Worm (Caenorhabditis elegans) whole organism, L4 larva: ENCODE measurements around the gene ctsa-1.2.
A peak's percentile ranks its signal among the peaks of the same experiment; 100 is the strongest.

Experiments used
- D1046.2 ChIP-seq: fragments of 200-800 bp; sonication (Bioruptor generic); IDR thresholded peaks from 2 replicates; pipeline ENCODE4 v1.3.6; 2022; ENCODE audit warnings: missing genetic modification characterization, missing compliant biosample characterization
- F10B5.3 ChIP-seq: sonication (generic microtip); optimal IDR thresholded peaks from 2 replicates; lab custom pipeline; 2016; ENCODE audit warnings: mild to moderate bottlenecking, missing genetic modification characterization, missing compliant biosample characterization
- F26F4.8 ChIP-seq: fragments of 200-800 bp; sonication (Bioruptor generic); conservative IDR thresholded peaks from 2 replicates; pipeline ENCODE4 v1.3.6; 2022; ENCODE audit warnings: missing genetic modification characterization, missing compliant biosample characterization
- F49E8.2 ChIP-seq: sonication (generic microtip); optimal IDR thresholded peaks from 2 replicates; lab custom pipeline; 2016; ENCODE audit warnings: missing compliant biosample characterization, mild to moderate bottlenecking, missing genetic modification characterization, borderline replicate concordance
- T20F7.1 ChIP-seq: fragments of 200-800 bp; sonication (Bioruptor generic); optimal IDR thresholded peaks from 2 replicates; lab custom pipeline; 2018; ENCODE audit warnings: mild to moderate bottlenecking, missing genetic modification characterization, missing compliant biosample characterization
- Y48G9A.11 ChIP-seq: fragments of 200-800 bp; sonication (Bioruptor generic); IDR thresholded peaks from 2 replicates; pipeline ENCODE4 v1.3.6; 2022; ENCODE audit warnings: missing genetic modification reagents, missing genetic modification characterization, missing compliant biosample characterization
- Y75B8A.6 ChIP-seq: fragments of 200-800 bp; sonication (Bioruptor generic); IDR thresholded peaks from 2 replicates; pipeline ENCODE4 v1.3.6; 2022; ENCODE audit warnings: missing genetic modification reagents, missing genetic modification characterization, missing compliant biosample characterization
- aha-1 ChIP-seq: fragments of 150-350 bp; peaks from one replicate; lab custom pipeline; 2014; ENCODE audit warnings: missing biosample characterization, missing genetic modification characterization
- ama-1 ChIP-seq: fragments of 150-350 bp; optimal IDR thresholded peaks from 2 replicates; lab custom pipeline; 2014; ENCODE audit warnings: inconsistent platforms, mixed read lengths
- attf-4 ChIP-seq: sonication (generic microtip); optimal IDR thresholded peaks from 3 replicates; lab custom pipeline; 2017; ENCODE audit warnings: missing biosample characterization, missing genetic modification characterization
- ceh-20 ChIP-seq: fragments of 200-800 bp; sonication (Bioruptor generic); IDR thresholded peaks from 2 replicates; pipeline ENCODE4 v1.3.6; 2022; ENCODE audit warnings: missing genetic modification reagents, missing genetic modification characterization, missing compliant biosample characterization
- ceh-44 ChIP-seq: fragments of 200-800 bp; sonication (Bioruptor generic); IDR thresholded peaks from 2 replicates; pipeline ENCODE4 v1.3.6; 2022; ENCODE audit warnings: missing genetic modification reagents, missing genetic modification characterization, missing compliant biosample characterization
- ctbp-1 ChIP-seq: fragments of 200-800 bp; sonication (Bioruptor generic); IDR thresholded peaks from 2 replicates; pipeline ENCODE4 v1.3.6; 2022; ENCODE audit warnings: missing genetic modification reagents, missing genetic modification characterization, missing compliant biosample characterization
- dmd-9 ChIP-seq: fragments of 200-800 bp; sonication (Bioruptor generic); IDR thresholded peaks from 2 replicates; pipeline ENCODE4 v1.3.6; 2022; ENCODE audit warnings: missing genetic modification reagents, missing genetic modification characterization, missing compliant biosample characterization
- dpl-1 ChIP-seq: fragments of 150-350 bp; optimal IDR thresholded peaks from 2 replicates; lab custom pipeline; 2014; ENCODE audit warnings: missing biosample characterization, missing genetic modification reagents, missing genetic modification characterization
- dve-1 ChIP-seq: sonication (generic microtip); optimal IDR thresholded peaks from 2 replicates; lab custom pipeline; 2017; ENCODE audit warnings: antibody characterized with exemption, mild to moderate bottlenecking, missing genetic modification characterization, missing compliant biosample characterization; ENCODE audit not compliant: insufficient read depth
- egl-27 ChIP-seq: sonication (generic microtip); optimal IDR thresholded peaks from 3 replicates; lab custom pipeline; 2017; ENCODE audit warnings: missing biosample characterization, missing genetic modification reagents, missing genetic modification characterization
- egl-43 ChIP-seq: fragments of 200-800 bp; sonication (Bioruptor generic); IDR thresholded peaks from 2 replicates; pipeline ENCODE4 v1.3.6; 2022; ENCODE audit warnings: missing genetic modification reagents, missing genetic modification characterization, missing compliant biosample characterization
- gei-8 ChIP-seq: fragments of 200-800 bp; sonication (Bioruptor generic); optimal IDR thresholded peaks from 2 replicates; lab custom pipeline; 2018; ENCODE audit warnings: mild to moderate bottlenecking, missing genetic modification characterization, missing compliant biosample characterization
- hmg-1.1 ChIP-seq: fragments of 200-800 bp; sonication (Bioruptor generic); IDR thresholded peaks from 2 replicates; pipeline ENCODE4 v1.3.6; 2022; ENCODE audit warnings: missing genetic modification reagents, missing genetic modification characterization, missing compliant biosample characterization
- lin-13 ChIP-seq: fragments of 150-350 bp; optimal IDR thresholded peaks from 2 replicates; lab custom pipeline; 2014; ENCODE audit warnings: missing biosample characterization, missing genetic modification reagents, missing genetic modification characterization
- lin-38 ChIP-seq: fragments of 200-800 bp; sonication (Bioruptor generic); IDR thresholded peaks from 2 replicates; pipeline ENCODE4 v1.3.6; 2022; ENCODE audit warnings: missing genetic modification reagents, missing genetic modification characterization, missing compliant biosample characterization
- lsy-2 ChIP-seq, 2 experiments: fragments of 150-350 bp in 1 of 2; sonication (generic microtip) in 1 of 2; optimal IDR thresholded peaks; 2 replicates each; lab custom pipeline; 2014 to 2017; ENCODE audit warnings: missing biosample characterization in 2 of 2, missing genetic modification characterization in 2 of 2
- mep-1 ChIP-seq: fragments of 150-350 bp; sonication (generic microtip); optimal IDR thresholded peaks from 3 replicates; lab custom pipeline; 2014; ENCODE audit warnings: missing biosample characterization, missing genetic modification characterization
- mxl-2 ChIP-seq: fragments of 200-800 bp; sonication (Bioruptor generic); conservative IDR thresholded peaks from 2 replicates; pipeline ENCODE4 v1.3.6; 2022; ENCODE audit warnings: missing genetic modification reagents, missing genetic modification characterization, missing compliant biosample characterization
- nhr-11 ChIP-seq: fragments of 150-350 bp; optimal IDR thresholded peaks from 2 replicates; lab custom pipeline; 2014; ENCODE audit warnings: missing biosample characterization, missing genetic modification characterization
- nhr-111 ChIP-seq: fragments of 200-800 bp; sonication (Bioruptor generic); optimal IDR thresholded peaks from 2 replicates; lab custom pipeline; 2018; ENCODE audit warnings: mild to moderate bottlenecking, missing genetic modification characterization, missing compliant biosample characterization
- nhr-237 ChIP-seq: sonication (generic microtip); optimal IDR thresholded peaks from 2 replicates; lab custom pipeline; 2017; ENCODE audit warnings: missing biosample characterization, missing genetic modification characterization
- nhr-76 ChIP-seq: fragments of 150-350 bp; optimal IDR thresholded peaks from 2 replicates; lab custom pipeline; 2014; ENCODE audit warnings: missing biosample characterization, missing genetic modification characterization
- pha-4 ChIP-seq, 2 experiments: fragments of 150-350 bp in 1 of 2; fragments of 200-800 bp in 1 of 2; sonication (Bioruptor generic) in 1 of 2; IDR thresholded peaks in 1 of 2; optimal IDR thresholded peaks in 1 of 2; 2 replicates each; pipeline versions ENCODE4 v1.3.6 to Lab custom; 2014 to 2022; ENCODE audit warnings: missing genetic modification characterization in 2 of 2, missing genetic modification reagents in 2 of 2, missing biosample characterization in 1 of 2, missing compliant biosample characterization in 1 of 2
- rbr-2 ChIP-seq: sonication (generic microtip); optimal IDR thresholded peaks from 2 replicates; lab custom pipeline; 2016; ENCODE audit warnings: missing genotype, missing genetic modification characterization, missing compliant biosample characterization
- saeg-2 ChIP-seq: fragments of 200-800 bp; sonication (Bioruptor generic); IDR thresholded peaks from 2 replicates; pipeline ENCODE4 v1.3.6; 2022; ENCODE audit warnings: missing genetic modification reagents, missing genetic modification characterization, missing compliant biosample characterization
- set-16 ChIP-seq: fragments of 200-800 bp; sonication (Bioruptor generic); IDR thresholded peaks from 2 replicates; pipeline ENCODE4 v1.3.6; 2022; ENCODE audit warnings: missing genetic modification reagents, missing genetic modification characterization, missing compliant biosample characterization
- skn-1 ChIP-seq: fragments of 150-350 bp; optimal IDR thresholded peaks from 2 replicates; lab custom pipeline; 2014; ENCODE audit warnings: missing biosample characterization, missing genetic modification characterization
- snpc-4 ChIP-seq: fragments of 150-350 bp; optimal IDR thresholded peaks from 2 replicates; lab custom pipeline; 2014; ENCODE audit warnings: missing biosample characterization, missing genetic modification characterization
- tra-1 ChIP-seq: fragments of 200-800 bp; sonication (Bioruptor generic); IDR thresholded peaks from 2 replicates; pipeline ENCODE4 v1.3.6; 2022; ENCODE audit warnings: missing genetic modification reagents, missing genetic modification characterization, missing compliant biosample characterization
- unc-130 ChIP-seq: sonication (generic microtip); optimal IDR thresholded peaks from 2 replicates; lab custom pipeline; 2016; ENCODE audit warnings: missing genetic modification reagents, missing genetic modification characterization, missing compliant biosample characterization
- zag-1 ChIP-seq: fragments of 150-350 bp; optimal IDR thresholded peaks from 2 replicates; lab custom pipeline; 2014; ENCODE audit warnings: missing biosample characterization, missing genetic modification characterization
- zfp-3 ChIP-seq: fragments of 200-800 bp; sonication (Bioruptor generic); conservative IDR thresholded peaks from 2 replicates; pipeline ENCODE4 v1.3.6; 2022; ENCODE audit warnings: missing genetic modification reagents, missing genetic modification characterization, missing compliant biosample characterization
- zip-2 ChIP-seq: fragments of 150-350 bp; optimal IDR thresholded peaks from 2 replicates; lab custom pipeline; 2014; ENCODE audit warnings: missing biosample characterization, missing genetic modification characterization

ctsa-1.2 gene

ce11 chrII:11724362-11724761 lies 14.8 kb upstream of the ctsa-1.2 start (continued):
- peak; percentile 49; the same call in 1 of the 2 replicates for TF ChIP-seq hmg-1.1 (GFP tag; lab: Robert Waterston, UW)
- TF ChIP-seq nhr-111 (GFP tag; lab: Kevin White, UChicago), result no peak
- TF ChIP-seq, all 104 proteins: peak for 20

ce11 chrII:11725615-11726014 lies 13.5 kb upstream of the ctsa-1.2 start:
- TF ChIP-seq F49E8.2 (tag; lab: Kevin White, UChicago) (no peak), dmd-9 (no peak), mep-1 (tag; lab: Kevin White, UChicago) (no peak), saeg-2 (no peak), set-16 (GFP tag; lab: Robert Waterston, UW) (peak; percentile 39; the same call in 1 of the 2 replicates), aha-1 (tag; lab: Kevin White, UChicago) (peak; percentile 85)

- TF ChIP-seq lin-38, result peak; percentile 40; the same call in 1 of the 2 replicates
- TF ChIP-seq egl-43 (GFP tag; lab: Robert Waterston, UW), result 0 out of 2 replicates have a peak, but pooled peaks have one; percentile 46
- TF ChIP-seq rbr-2 (tag; lab: Kevin White, UChicago), result peak; percentile 10
- TF ChIP-seq zfp-3 (GFP tag; lab: Robert Waterston, UW), result 0 out of 2 replicates have a peak, but pooled peaks have one; percentile 40
- TF ChIP-seq dve-1, result no peak
- TF ChIP-seq tra-1 (GFP tag; lab: Robert Waterston, UW), result 0 out of 2 replicates have a peak, but pooled peaks have one; percentile 11
- peak; percentile 71; the same call in 1 of the 2 replicates for TF ChIP-seq Y48G9A.11 (GFP tag; lab: Robert Waterston, UW)
- peak; percentile 46 for TF ChIP-seq unc-130 (GFP tag; lab: Kevin White, UChicago)
- no peak for TF ChIP-seq zip-2 (tag; lab: Kevin White, UChicago)
- peak; percentile 41 for TF ChIP-seq aha-1 (tag; lab: Kevin White, UChicago)
- no peak for TF ChIP-seq ceh-20 (GFP tag; lab: Robert Waterston, UW)
- peak in 1 of 2 experiments; percentile 51 for TF ChIP-seq lsy-2 (tag; optimal IDR thresholded peaks at IDR 0.05; lab: Kevin White, UChicago)
- peak; percentile 93 for TF ChIP-seq set-16 (GFP tag; lab: Robert Waterston, UW)
Observed at ce11 chrII:11726470-11727106, 12.6 kb upstream of the ctsa-1.2 start, which contains the start of gene F13D12.5. F13D12.5 (plus strand) TSS chrII:11726814.

ce11 chrII:11727438-11727837 lies 11.7 kb upstream of the ctsa-1.2 start:
- TF ChIP-seq aha-1 (tag; lab: Kevin White, UChicago) (peak; percentile 91), lin-13 (no peak), dmd-9 (no peak), tra-1 (GFP tag; lab: Robert Waterston, UW) (no peak), ceh-20 (GFP tag; lab: Robert Waterston, UW) (no peak), Y48G9A.11 (GFP tag; lab: Robert Waterston, UW) (no peak), D1046.2 (GFP tag; lab: Robert Waterston, UW) (no peak), ceh-44 (GFP tag; lab: Robert Waterston, UW) (no peak), skn-1 (tag; lab: Kevin White, UChicago) (no peak)

ce11 chrII:11728545-11729105 lies 10.5 kb upstream of the ctsa-1.2 start, which contains the start of gene alh-8:
alh-8 (plus strand) TSS chrII:11729055.
- TF ChIP-seq mep-1 (tag; lab: Kevin White, UChicago), result peak; percentile 48
- TF ChIP-seq gei-8, result no peak
- no peak for TF ChIP-seq attf-4 (tag; lab: Kevin White, UChicago)
- TF ChIP-seq nhr-237 (tag; lab: Kevin White, UChicago), result no peak
- TF ChIP-seq F10B5.3 (tag; lab: Kevin White, UChicago), result no peak
- TF ChIP-seq nhr-76 (tag; lab: Kevin White, UChicago), result no peak
- peak; percentile 64 for TF ChIP-seq ama-1 (lab: Kevin White, UChicago)
- TF ChIP-seq F26F4.8 (GFP tag; lab: Robert Waterston, UW), result no peak
- TF ChIP-seq pha-4 (GFP tag; IDR thresholded peaks at IDR 0.05; lab: Robert Waterston, UW), result peak; percentile 56; the same call in 1 of the 2 replicates
- TF ChIP-seq pha-4 (tag; optimal IDR thresholded peaks at IDR 0.05; lab: Kevin White, UChicago), result no peak
- TF ChIP-seq nhr-11 (tag; lab: Kevin White, UChicago), result peak; percentile 70
- TF ChIP-seq snpc-4 (tag; lab: Kevin White, UChicago), result no peak
- TF ChIP-seq T20F7.1 (GFP tag; lab: Kevin White, UChicago), result peak; percentile 70
- TF ChIP-seq egl-43 (GFP tag; lab: Robert Waterston, UW), result no peak
- peak; percentile 79 for TF ChIP-seq dve-1
- TF ChIP-seq egl-27, result no peak
- TF ChIP-seq Y75B8A.6 (GFP tag; lab: Robert Waterston, UW), result 0 out of 2 replicates have a peak, but pooled peaks have one; percentile 48
- TF ChIP-seq ctbp-1 (GFP tag; lab: Robert Waterston, UW), result no peak
- no peak; the same call in 1 of the 2 replicates for TF ChIP-seq saeg-2
- no peak for TF ChIP-seq rbr-2 (tag; lab: Kevin White, UChicago)
- peak; percentile 16 for TF ChIP-seq dpl-1 (GFP tag; lab: Kevin White, UChicago)
- TF ChIP-seq Y48G9A.11 (GFP tag; lab: Robert Waterston, UW), result no peak
- no peak for TF ChIP-seq mxl-2
- TF ChIP-seq zag-1 (tag; lab: Kevin White, UChicago), result no peak
